Worm (Caenorhabditis elegans) whole organism, young adult: Measurements from ENCODE around the gene twk-12.

Experiments used
- F55B11.4 ChIP-seq: sonication (generic microtip); optimal IDR thresholded peaks from 2 replicates; lab custom pipeline; 2016; ENCODE audit warnings: missing compliant biosample characterization, missing genetic modification characterization, borderline replicate concordance; ENCODE audit not compliant: insufficient read depth
- Y95B8A.8 ChIP-seq: fragments of 200-800 bp; sonication (Bioruptor generic); IDR thresholded peaks from 2 replicates; pipeline ENCODE4 v1.3.6; 2022; ENCODE audit warnings: missing genetic modification reagents, missing genetic modification characterization, missing compliant biosample characterization
- rpc-1 ChIP-seq, 2 experiments: fragments of 150-350 bp in 1 of 2; sonication (generic microtip) in 1 of 2; optimal IDR thresholded peaks; 2 replicates each; lab custom pipeline; 2014 to 2018; ENCODE audit warnings: missing biosample characterization in 1 of 2, missing genetic modification characterization in 1 of 2, missing genetic modification reagents in 1 of 2, missing genotype in 1 of 2
- somi-1 ChIP-seq: fragments of 200-800 bp; sonication (Bioruptor generic); optimal IDR thresholded peaks from 2 replicates; lab custom pipeline; 2018; ENCODE audit warnings: mild to moderate bottlenecking, missing genetic modification characterization, missing compliant biosample characterization
- unc-130 ChIP-seq: sonication (generic microtip); optimal IDR thresholded peaks from 2 replicates; lab custom pipeline; 2016; ENCODE audit warnings: missing genetic modification reagents, missing genetic modification characterization, missing compliant biosample characterization
- zfh-2 ChIP-seq: fragments of 200-800 bp; sonication (Bioruptor generic); conservative IDR thresholded peaks from 2 replicates; pipeline ENCODE4 v1.3.6; 2022; ENCODE audit warnings: missing genetic modification reagents, missing genetic modification characterization, missing compliant biosample characterization

ce11 chrV:10702249-10702648 is 34.9 kb downstream of the twk-12 start, which contains the start of gene pph-1:
- no peak for TF ChIP-seq Y95B8A.8 (GFP tag; lab: Robert Waterston, UW)
- no peak for TF ChIP-seq rpc-1 (optimal IDR thresholded peaks at IDR 0.05; lab: Kevin White, UChicago)
- no peak for TF ChIP-seq rpc-1 (tag; optimal IDR thresholded peaks at IDR 0.05; lab: Kevin White, UChicago)
- TF ChIP-seq zfh-2 (GFP tag; lab: Robert Waterston, UW), result no peak
- no peak for TF ChIP-seq F55B11.4
- TF ChIP-seq somi-1, result no peak
- TF ChIP-seq unc-130 (GFP tag; lab: Kevin White, UChicago), result no peak
